Fruit fly (Drosophila melanogaster): ENCODE measurements around the gene Lkb1.

The Lkb1 gene

dm6 chr3R:13686371-13687211, 10.2 kb downstream of the Lkb1 start, which contains the start of gene omd (continued):
- TF ChIP-seq danr (GFP tag; IDR thresholded peaks at IDR 0.05), result no peak
- TF ChIP-seq CG2116 (GFP tag; optimal IDR thresholded peaks at IDR 0.05), result peak; percentile 40
- no peak for TF ChIP-seq CG12769 (tag; optimal IDR thresholded peaks at IDR 0.05)
- TF ChIP-seq Atf3 (GFP tag; optimal IDR thresholded peaks at IDR 0.05), result peak; percentile 1
- TF ChIP-seq CG11560 (tag; IDR thresholded peaks at IDR 0.05), result no peak
- TF ChIP-seq maf-S (GFP tag; optimal IDR thresholded peaks at IDR 0.05), result peak; percentile 56
- TF ChIP-seq tx (GFP tag; optimal IDR thresholded peaks at IDR 0.05), result peak; percentile 40
- TF ChIP-seq CG3838 (GFP tag; optimal IDR thresholded peaks at IDR 0.05), result peak; percentile 27
- peak; percentile 67; the same call in 1 of the 3 replicates for TF ChIP-seq gce (GFP tag; IDR thresholded peaks at IDR 0.05)
- TF ChIP-seq vvl (GFP tag; IDR thresholded peaks at IDR 0.05), result peak; percentile 64
- TF ChIP-seq CG4854 (GFP tag; optimal IDR thresholded peaks at IDR 0.05), result peak; percentile 38
- TF ChIP-seq CG1529 (GFP tag; optimal IDR thresholded peaks at IDR 0.05), result peak; percentile 60
- TF ChIP-seq crp (GFP tag; optimal IDR thresholded peaks at IDR 0.05), result peak in 1 of 2 experiments; percentile 7
- TF ChIP-seq Med (GFP tag), result peak; percentile 89
- TF ChIP-seq esg (GFP tag; conservative IDR thresholded peaks at IDR 0.05), result no peak
- no peak for TF ChIP-seq unc-4 (GFP tag; IDR thresholded peaks at IDR 0.05; ENCODE audit: partially characterized antibody)
- peak; percentile 36 for TF ChIP-seq CG17829 (tag; optimal IDR thresholded peaks at IDR 0.05)
- peak; percentile 70 for TF ChIP-seq CG15696 (tag; optimal IDR thresholded peaks at IDR 0.05)
- TF ChIP-seq CG10979 (tag; optimal IDR thresholded peaks at IDR 0.05), result peak; percentile 31
- TF ChIP-seq kay (GFP tag; optimal IDR thresholded peaks at IDR 0.05), result peak; percentile 79
- no peak for TF ChIP-seq Scr (GFP tag; IDR thresholded peaks at IDR 0.05; ENCODE audit: partially characterized antibody)
- peak; percentile 56 for TF ChIP-seq gcm2 (GFP tag; optimal IDR thresholded peaks at IDR 0.05)
- peak; percentile 8 for TF ChIP-seq CG12155 (GFP tag; optimal IDR thresholded peaks at IDR 0.05)
- TF ChIP-seq CG9932 (GFP tag; IDR thresholded peaks at IDR 0.05), result peak; percentile 52
- 0 out of 2 replicates have a peak, but pooled peaks have one; percentile 12 for TF ChIP-seq Drgx (GFP tag; IDR thresholded peaks at IDR 0.05)
- TF ChIP-seq CG4328 (GFP tag; optimal IDR thresholded peaks at IDR 0.05), result peak; percentile 79
- TF ChIP-seq Side (GFP tag; optimal IDR thresholded peaks at IDR 0.05), result peak; percentile 78
- no peak for TF ChIP-seq yki (optimal IDR thresholded peaks at IDR 0.05)
- TF ChIP-seq onecut (GFP tag; IDR thresholded peaks at IDR 0.05), result peak; percentile 72
- peak; percentile 52; the same call in 1 of the 2 replicates for TF ChIP-seq chm (GFP tag; IDR thresholded peaks at IDR 0.05)

- TF ChIP-seq CG13894 (tag; optimal IDR thresholded peaks at IDR 0.05), result no peak
- TF ChIP-seq tll (GFP tag; optimal IDR thresholded peaks at IDR 0.05), result no peak
- no peak for TF ChIP-seq CG2120 (GFP tag; optimal IDR thresholded peaks at IDR 0.05)
- no peak for TF ChIP-seq dysf (GFP tag; IDR thresholded peaks at IDR 0.05)
- no peak for TF ChIP-seq pzg (GFP tag; optimal IDR thresholded peaks at IDR 0.05)
- no peak for TF ChIP-seq hb (GFP tag; IDR thresholded peaks at IDR 0.05; ENCODE audit: partially characterized antibody)
- no peak for TF ChIP-seq Sox102F (GFP tag; optimal IDR thresholded peaks at IDR 0.05)
- TF ChIP-seq disco-r (GFP tag; optimal IDR thresholded peaks at IDR 0.05), result no peak
- no peak for TF ChIP-seq sna (GFP tag; IDR thresholded peaks at IDR 0.05; ENCODE audit: partially characterized antibody)
- no peak for TF ChIP-seq zf30C (GFP tag; optimal IDR thresholded peaks at IDR 0.05)
- TF ChIP-seq Nf-YB (GFP tag; optimal IDR thresholded peaks at IDR 0.05), result no peak
- TF ChIP-seq sr (GFP tag; IDR thresholded peaks at IDR 0.05), result no peak
- TF ChIP-seq CG11398 (GFP tag; optimal IDR thresholded peaks at IDR 0.05), result no peak
- TF ChIP-seq CG6254 (GFP tag; optimal IDR thresholded peaks at IDR 0.05), result no peak
- TF ChIP-seq pros (GFP tag; optimal IDR thresholded peaks at IDR 0.05), result no peak
- TF ChIP-seq CG8478 (optimal IDR thresholded peaks at IDR 0.05), result no peak
- TF ChIP-seq CG15514 (GFP tag; optimal IDR thresholded peaks at IDR 0.05), result no peak
Measured at dm6 chr3R:13693753-13694152, 17.4 kb downstream of the Lkb1 start, which contains the start of gene CG14367. Gene CG14367, plus strand, starts transcription at chr3R:13694053.

Data from whole organism, embryonic.